Worm (Caenorhabditis elegans): ENCODE data around the gene spp-31.

- TF ChIP-seq ama-1 (optimal IDR thresholded peaks at IDR 0.05) (no peak), ama-1 (GFP tag; optimal IDR thresholded peaks at IDR 0.05) (no peak), Y56A3A.18 (GFP tag; IDR thresholded peaks at IDR 0.05) (no peak), ets-4 (GFP tag; optimal IDR thresholded peaks at IDR 0.05) (no peak), ztf-22 (GFP tag; optimal IDR thresholded peaks at IDR 0.05) (no peak), B0035.1 (tag; optimal IDR thresholded peaks at IDR 0.05) (no peak), F22D6.2 (tag; optimal IDR thresholded peaks at IDR 0.05) (no peak), let-526 (GFP tag; IDR thresholded peaks at IDR 0.05) (no peak), rec-8 (tag; optimal IDR thresholded peaks at IDR 0.05) (no peak), madf-3 (GFP tag; IDR thresholded peaks at IDR 0.05) (no peak), athp-1 (tag; optimal IDR thresholded peaks at IDR 0.05) (no peak)
These were observed 3.6 kb downstream of the spp-31 start, which contains the start of gene rpc-11 for ce11 chrIV:1409941-1410340.

Measured in whole organism, young adult.